Fruit fly (Drosophila melanogaster): Measurements from ENCODE around the gene CG46462.

Gene CG46462

dm6 chr3L:19931391-19931790 is at the start of gene CG46462:
CG46462 (plus strand) TSS chr3L:19931691.
- TF ChIP-seq ey (GFP tag; optimal IDR thresholded peaks at IDR 0.05) = no peak
- TF ChIP-seq Dif (GFP tag; optimal IDR thresholded peaks at IDR 0.05; ENCODE audit: partially characterized antibody) = no peak
- TF ChIP-seq h (GFP tag; optimal IDR thresholded peaks at IDR 0.05) = no peak

dm6 chr3L:19895556-19895995 is 35.9 kb upstream of the CG46462 start:
- peak; percentile 51 for TF ChIP-seq Hr83 (GFP tag; optimal IDR thresholded peaks at IDR 0.05; ENCODE audit: poor library complexity, severe bottlenecking)
- TF ChIP-seq h (GFP tag; optimal IDR thresholded peaks at IDR 0.05) = peak; percentile 54
- peak; percentile 81 to 92 for TF ChIP-seq dl (GFP tag; optimal IDR thresholded peaks at IDR 0.05; ENCODE audit: insufficient read depth in 1 of 2, partially characterized antibody in 2 of 2)
- TF ChIP-seq CG32264 (GFP tag; optimal IDR thresholded peaks at IDR 0.05) = no peak
- TF ChIP-seq Dif (GFP tag; optimal IDR thresholded peaks at IDR 0.05; ENCODE audit: partially characterized antibody) = peak; percentile 82
- no peak for TF ChIP-seq CrebA (GFP tag; optimal IDR thresholded peaks at IDR 0.05; ENCODE audit: borderline replicate concordance)
- peak; percentile 84 for TF ChIP-seq Vsx2 (GFP tag; optimal IDR thresholded peaks at IDR 0.05; ENCODE audit: partially characterized antibody)
- no peak for TF ChIP-seq Rel (GFP tag; optimal IDR thresholded peaks at IDR 0.05)
- TF ChIP-seq Rel (tag; optimal IDR thresholded peaks at IDR 0.05) = peak; percentile 81
- TF ChIP-seq rgr (GFP tag; optimal IDR thresholded peaks at IDR 0.05) = peak; percentile 25
- TF ChIP-seq sage (GFP tag; optimal IDR thresholded peaks at IDR 0.05) = peak; percentile 15
- TF ChIP-seq woc (GFP tag; optimal IDR thresholded peaks at IDR 0.05) = no peak
- no peak for TF ChIP-seq HLH106 (tag; optimal IDR thresholded peaks at IDR 0.05)
- TF ChIP-seq psq (GFP tag; optimal IDR thresholded peaks at IDR 0.05) = peak; percentile 65
- no peak for TF ChIP-seq brk (GFP tag; optimal IDR thresholded peaks at IDR 0.05)
- TF ChIP-seq OdsH (GFP tag; optimal IDR thresholded peaks at IDR 0.05) = peak; percentile 13

- TF ChIP-seq Rel (GFP tag; optimal IDR thresholded peaks at IDR 0.05) (no peak), Rel (tag; optimal IDR thresholded peaks at IDR 0.05) (peak; percentile 39), sv (GFP tag; optimal IDR thresholded peaks at IDR 0.05) (no peak), CrebA (GFP tag; optimal IDR thresholded peaks at IDR 0.05; ENCODE audit: borderline replicate concordance) (peak; percentile 3), CG32264 (GFP tag; optimal IDR thresholded peaks at IDR 0.05) (no peak), Hr83 (GFP tag; optimal IDR thresholded peaks at IDR 0.05; ENCODE audit: poor library complexity, severe bottlenecking) (peak; percentile 14), dl (GFP tag; optimal IDR thresholded peaks at IDR 0.05; ENCODE audit: insufficient read depth in 1 of 2, partially characterized antibody in 2 of 2) (peak; percentile 79 to 83), Dif (GFP tag; optimal IDR thresholded peaks at IDR 0.05; ENCODE audit: partially characterized antibody) (peak; percentile 79)
These were observed 35.1 kb upstream of the CG46462 start for dm6 chr3L:19896280-19896891.

dm6 chr3L:19896892-19897684 is 34.4 kb upstream of the CG46462 start:
- peak; percentile 23 for TF ChIP-seq jim (GFP tag; optimal IDR thresholded peaks at IDR 0.05)
- peak; percentile 29 for TF ChIP-seq psq (GFP tag; optimal IDR thresholded peaks at IDR 0.05)
- peak; percentile 85 for TF ChIP-seq Dif (GFP tag; optimal IDR thresholded peaks at IDR 0.05; ENCODE audit: partially characterized antibody)
- TF ChIP-seq GATAd (GFP tag; optimal IDR thresholded peaks at IDR 0.05) = no peak
- peak; percentile 40 for TF ChIP-seq Hr83 (GFP tag; optimal IDR thresholded peaks at IDR 0.05; ENCODE audit: poor library complexity, severe bottlenecking)
- TF ChIP-seq foxo (GFP tag; optimal IDR thresholded peaks at IDR 0.05) = peak; percentile 1 to 18
- peak; percentile 42 to 80 for TF ChIP-seq dl (GFP tag; optimal IDR thresholded peaks at IDR 0.05; ENCODE audit: insufficient read depth in 1 of 2, partially characterized antibody in 2 of 2)
- TF ChIP-seq brk (GFP tag; optimal IDR thresholded peaks at IDR 0.05) = peak; percentile 39
- TF ChIP-seq HLH106 (tag; optimal IDR thresholded peaks at IDR 0.05) = no peak
- peak; percentile 24 for TF ChIP-seq CG9705 (GFP tag; optimal IDR thresholded peaks at IDR 0.05)
- no peak for TF ChIP-seq Mio (GFP tag; optimal IDR thresholded peaks at IDR 0.05)
- peak; percentile 35 for TF ChIP-seq Sp1 (GFP tag; optimal IDR thresholded peaks at IDR 0.05)
- TF ChIP-seq br (GFP tag; optimal IDR thresholded peaks at IDR 0.05) = peak; percentile 55
- peak; percentile 32 for TF ChIP-seq rgr (GFP tag; optimal IDR thresholded peaks at IDR 0.05)
- no peak for TF ChIP-seq dsf (GFP tag; optimal IDR thresholded peaks at IDR 0.05; ENCODE audit: borderline replicate concordance)
- TF ChIP-seq Myc (optimal IDR thresholded peaks at IDR 0.05) = peak; percentile 9
- peak; percentile 49 for TF ChIP-seq Vsx2 (GFP tag; optimal IDR thresholded peaks at IDR 0.05; ENCODE audit: partially characterized antibody)
- peak; percentile 34 for TF ChIP-seq h (GFP tag; optimal IDR thresholded peaks at IDR 0.05)
- peak; percentile 8 for TF ChIP-seq Rel (GFP tag; optimal IDR thresholded peaks at IDR 0.05)
- TF ChIP-seq Rel (tag; optimal IDR thresholded peaks at IDR 0.05) = no peak
- TF ChIP-seq fru (GFP tag; optimal IDR thresholded peaks at IDR 0.05) = peak; percentile 27
- peak; percentile 8 for TF ChIP-seq OdsH (GFP tag; optimal IDR thresholded peaks at IDR 0.05)
- no peak for TF ChIP-seq usp (GFP tag; optimal IDR thresholded peaks at IDR 0.05)
- peak; percentile 56 for TF ChIP-seq sv (GFP tag; optimal IDR thresholded peaks at IDR 0.05)
